Fruit fly (Drosophila melanogaster): Measurements from ENCODE around the gene C3G.
A peak's percentile ranks its signal among the peaks of the same experiment; 100 is the strongest.

The C3G gene

dm6 chrX:6852574-6852973 is 49.2 kb upstream of the C3G start (continued):
- TF ChIP-seq onecut (GFP tag; IDR thresholded peaks at IDR 0.05) (peak; percentile 83), grn (GFP tag; optimal IDR thresholded peaks at IDR 0.05) (peak; percentile 30), CG7357 (GFP tag; IDR thresholded peaks at IDR 0.05) (peak; percentile 98), E2f2 (GFP tag; IDR thresholded peaks at IDR 0.05) (peak; percentile 96), chn (GFP tag; optimal IDR thresholded peaks at IDR 0.05) (peak; percentile 92), CG2129 (GFP tag; IDR thresholded peaks at IDR 0.05; ENCODE audit: partially characterized antibody) (no peak), CG34376 (GFP tag; optimal IDR thresholded peaks at IDR 0.05) (peak; percentile 92), CTCF (GFP tag; optimal IDR thresholded peaks at IDR 0.05) (peak; percentile 73), fd102C (GFP tag; optimal IDR thresholded peaks at IDR 0.05) (no peak), tx (GFP tag; optimal IDR thresholded peaks at IDR 0.05) (peak; percentile 92), CG2678 (tag; optimal IDR thresholded peaks at IDR 0.05) (peak; percentile 95), ERR (GFP tag; optimal IDR thresholded peaks at IDR 0.05) (peak; percentile 93), Optix (GFP tag; IDR thresholded peaks at IDR 0.05) (peak; percentile 81), C15 (GFP tag; IDR thresholded peaks at IDR 0.05) (0 out of 3 replicates have a peak, but pooled peaks have one; percentile 60), MBD-R2 (GFP tag; IDR thresholded peaks at IDR 0.05) (peak; percentile 80; the same call in 1 of the 2 replicates)

- TF ChIP-seq pfk (GFP tag; optimal IDR thresholded peaks at IDR 0.05), result peak; percentile 23
- peak; percentile 78 for TF ChIP-seq Fer3 (tag; optimal IDR thresholded peaks at IDR 0.05)
- peak; percentile 77 for TF ChIP-seq al (GFP tag; IDR thresholded peaks at IDR 0.05)
- peak; percentile 78 for TF ChIP-seq bcd (GFP tag; optimal IDR thresholded peaks at IDR 0.05)
- TF ChIP-seq fd96Cb (tag; optimal IDR thresholded peaks at IDR 0.05), result peak; percentile 71
- TF ChIP-seq Dek (tag; optimal IDR thresholded peaks at IDR 0.05), result peak; percentile 80
- TF ChIP-seq z (GFP tag; IDR thresholded peaks at IDR 0.05), result no peak
- peak; percentile 42 for TF ChIP-seq CG8281 (tag; optimal IDR thresholded peaks at IDR 0.05)
- TF ChIP-seq CG9437 (GFP tag; optimal IDR thresholded peaks at IDR 0.05), result peak; percentile 73
- TF ChIP-seq amos (GFP tag; IDR thresholded peaks at IDR 0.05; ENCODE audit: partially characterized antibody), result peak; percentile 50; the same call in 1 of the 2 replicates
- peak; percentile 90 for TF ChIP-seq CoRest (tag; optimal IDR thresholded peaks at IDR 0.05)
- TF ChIP-seq eve (GFP tag; optimal IDR thresholded peaks at IDR 0.05), result no peak
- TF ChIP-seq phol (tag; optimal IDR thresholded peaks at IDR 0.05), result peak; percentile 85
- TF ChIP-seq CG6813 (GFP tag; optimal IDR thresholded peaks at IDR 0.05), result peak; percentile 56
- TF ChIP-seq wor (GFP tag; IDR thresholded peaks at IDR 0.05), result peak; percentile 58
- peak; percentile 62 for TF ChIP-seq CG8290 (GFP tag; optimal IDR thresholded peaks at IDR 0.05)
- peak in 1 of 2 experiments; percentile 56 for TF ChIP-seq CG8290 (tag; optimal IDR thresholded peaks at IDR 0.05)
- TF ChIP-seq gt (GFP tag; IDR thresholded peaks at IDR 0.05), result peak; percentile 16; the same call in 1 of the 2 replicates
- peak; percentile 70 for TF ChIP-seq peb (GFP tag; IDR thresholded peaks at IDR 0.05)
- no peak for TF ChIP-seq NC2α (GFP tag; optimal IDR thresholded peaks at IDR 0.05)
- peak; percentile 54 for TF ChIP-seq grn (GFP tag; optimal IDR thresholded peaks at IDR 0.05)
- TF ChIP-seq sens (GFP tag), result peak; percentile 93
- peak; percentile 80 for TF ChIP-seq CG12155 (GFP tag; optimal IDR thresholded peaks at IDR 0.05)
- peak; percentile 73 for TF ChIP-seq CG10147 (GFP tag; optimal IDR thresholded peaks at IDR 0.05)
- TF ChIP-seq lmd (GFP tag; IDR thresholded peaks at IDR 0.05), result peak; percentile 87
- TF ChIP-seq CG6175 (GFP tag; IDR thresholded peaks at IDR 0.05), result peak; percentile 47; the same call in 1 of the 3 replicates
- peak; percentile 46 for TF ChIP-seq Asciz (GFP tag; optimal IDR thresholded peaks at IDR 0.05)
- peak; percentile 45; the same call in 1 of the 2 replicates for TF ChIP-seq Doc2 (GFP tag; IDR thresholded peaks at IDR 0.05)
- TF ChIP-seq cg (GFP tag; optimal IDR thresholded peaks at IDR 0.05), result no peak
- peak; percentile 33 for TF ChIP-seq Atf-2 (GFP tag; optimal IDR thresholded peaks at IDR 0.05)
- no peak for TF ChIP-seq Hr39 (optimal IDR thresholded peaks at IDR 0.05)
- TF ChIP-seq CG15479 (GFP tag; optimal IDR thresholded peaks at IDR 0.05), result no peak
- TF ChIP-seq Poxn (GFP tag; IDR thresholded peaks at IDR 0.05), result no peak
- TF ChIP-seq prd (optimal IDR thresholded peaks at IDR 0.05), result no peak
- TF ChIP-seq prd (GFP tag; IDR thresholded peaks at IDR 0.05), result peak; percentile 88
- TF ChIP-seq CG10462 (GFP tag; optimal IDR thresholded peaks at IDR 0.05), result peak; percentile 47
Measured at dm6 chrX:6849178-6849956, 46.0 kb upstream of the C3G start, which contains the start of the genes Cht11 and CG4558. TSS of gene Cht11 (minus strand) at chrX:6849517. TSS of gene CG4558 (plus strand) at chrX:6849770.

Measured in whole organism, embryonic.